Worm (Caenorhabditis elegans): ENCODE data around the gene Y43F8B.13.

DNA sequence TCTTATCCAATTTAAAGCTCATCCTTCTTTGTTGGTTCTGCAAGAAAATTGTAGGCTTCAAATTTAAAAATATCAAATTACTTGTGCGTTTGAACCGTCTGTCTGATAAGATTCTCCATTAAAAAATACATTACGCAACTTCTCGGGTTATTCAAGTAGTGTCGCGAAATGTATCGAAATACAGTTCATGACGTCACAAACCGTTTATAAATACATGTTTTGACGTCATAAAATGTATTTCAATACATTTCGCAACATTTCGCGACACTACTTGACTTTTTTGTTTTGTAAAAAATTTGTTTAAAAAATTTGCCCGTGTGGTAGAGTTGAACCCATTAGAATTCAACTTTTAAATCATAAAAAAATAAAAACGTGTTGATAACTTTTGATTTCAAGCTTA lies 12.2 kb upstream of the Y43F8B.13 start:
- TF ChIP-seq unc-62 (GFP tag; optimal IDR thresholded peaks at IDR 0.05) (no peak), elt-3 (tag; optimal IDR thresholded peaks at IDR 0.05) (no peak), mls-2 (tag; optimal IDR thresholded peaks at IDR 0.05) (no peak), lsy-2 (tag; optimal IDR thresholded peaks at IDR 0.05) (no peak), ces-1 (GFP tag; optimal IDR thresholded peaks at IDR 0.05) (no peak), ham-2 (GFP tag; optimal IDR thresholded peaks at IDR 0.05) (no peak), lin-13 (tag; optimal IDR thresholded peaks at IDR 0.05) (no peak), nhr-12 (tag; optimal IDR thresholded peaks at IDR 0.05) (no peak), lin-32 (GFP tag; optimal IDR thresholded peaks at IDR 0.05) (no peak), unc-39 (tag; optimal IDR thresholded peaks at IDR 0.05) (no peak)

Measured in whole organism, mixed stage, embryonic.